Fruit fly (Drosophila melanogaster) whole organism, larva: Measurements from ENCODE around the gene TBC1d7.

Experiments used
- noc ChIP-seq: fragments of 200-800 bp; sonication (Bioruptor generic); optimal IDR thresholded peaks from 3 replicates; lab custom pipeline; 2019; ENCODE audit warnings: missing biosample characterization, mild to moderate bottlenecking, missing genetic modification characterization, moderate library complexity

TBC1d7 gene

dm6 chr3R:24204022-24204421, 42.5 kb downstream of the TBC1d7 start:
- TF ChIP-seq noc (tag; lab: Kevin White, UChicago) = no peak

dm6 chr3R:24205234-24205894, 43.8 kb downstream of the TBC1d7 start:
- TF ChIP-seq noc (tag; lab: Kevin White, UChicago) = no peak

- no peak for TF ChIP-seq noc (tag; lab: Kevin White, UChicago)
Observed at dm6 chr3R:24205935-24206334, 44.4 kb downstream of the TBC1d7 start.

- TF ChIP-seq noc (tag; lab: Kevin White, UChicago) = no peak
Observed at dm6 chr3R:24206341-24207114, 45.0 kb downstream of the TBC1d7 start.
